Worm (Caenorhabditis elegans): ENCODE data around the gene afmd-1.

The afmd-1 gene

ce11 chrIV:7237668-7238214 lies 6.3 kb upstream of the afmd-1 start, which contains the start of gene elo-3:
elo-3 (plus strand) TSS chrIV:7237718.
- TF ChIP-seq nfyb-1 (GFP tag; IDR thresholded peaks at IDR 0.05) (0 out of 2 replicates have a peak, but pooled peaks have one; percentile 26), unc-62 (GFP tag; optimal IDR thresholded peaks at IDR 0.05) (no peak), let-607 (tag; optimal IDR thresholded peaks at IDR 0.05) (peak in 1 of 2 experiments; percentile 3), Y79H2A.3 (GFP tag; conservative IDR thresholded peaks at IDR 0.05) (no peak), dpff-1 (tag; optimal IDR thresholded peaks at IDR 0.05) (no peak), ztf-22 (GFP tag; optimal IDR thresholded peaks at IDR 0.05) (no peak), hlh-26 (GFP tag; conservative IDR thresholded peaks at IDR 0.05) (no peak), nhr-80 (tag; optimal IDR thresholded peaks at IDR 0.05) (peak; percentile 83), F55B11.4 (tag; optimal IDR thresholded peaks at IDR 0.05; ENCODE audit: borderline replicate concordance, insufficient read depth) (no peak)

ce11 chrIV:7240564-7240963 lies 3.5 kb upstream of the afmd-1 start:
- no peak for TF ChIP-seq nfya-2 (GFP tag; IDR thresholded peaks at IDR 0.05)
- peak; percentile 18; the same call in 1 of the 2 replicates for TF ChIP-seq madf-6 (GFP tag; IDR thresholded peaks at IDR 0.05)
- TF ChIP-seq hsf-1 (GFP tag; IDR thresholded peaks at IDR 0.05) = peak; percentile 58; the same call in 1 of the 2 replicates
- TF ChIP-seq Y53F4B.3 (GFP tag; IDR thresholded peaks at IDR 0.05) = no peak
- no peak for TF ChIP-seq hmg-1.2 (GFP tag; IDR thresholded peaks at IDR 0.05)
- peak; percentile 53 for TF ChIP-seq dpff-1 (tag; optimal IDR thresholded peaks at IDR 0.05)
- no peak for TF ChIP-seq egl-18 (GFP tag; IDR thresholded peaks at IDR 0.05)
- TF ChIP-seq bed-2 (GFP tag; IDR thresholded peaks at IDR 0.05) = no peak
- peak; percentile 59 for TF ChIP-seq F52B5.7 (tag; optimal IDR thresholded peaks at IDR 0.05)
- no peak for TF ChIP-seq snpc-4 (GFP tag; optimal IDR thresholded peaks at IDR 0.05)
- peak in 1 of 4 experiments; percentile 29 for TF ChIP-seq snpc-4 (tag; optimal IDR thresholded peaks at IDR 0.05)
- TF ChIP-seq snpc-1.3 (tag; optimal IDR thresholded peaks at IDR 0.05; ENCODE audit: insufficient read depth) = no peak
- 0 out of 2 replicates have a peak, but pooled peaks have one; percentile 45 for TF ChIP-seq Y53G8AR.9 (GFP tag; conservative IDR thresholded peaks at IDR 0.05)
- TF ChIP-seq cebp-1 (GFP tag; IDR thresholded peaks at IDR 0.05) = no peak
- peak; percentile 27 for TF ChIP-seq cebp-1 (tag; optimal IDR thresholded peaks at IDR 0.05)

- no peak for TF ChIP-seq nhr-90 (tag; optimal IDR thresholded peaks at IDR 0.05)
- no peak for TF ChIP-seq tbx-9 (tag; optimal IDR thresholded peaks at IDR 0.05; ENCODE audit: borderline replicate concordance)
- no peak for TF ChIP-seq B0035.1 (tag; optimal IDR thresholded peaks at IDR 0.05)
- no peak for TF ChIP-seq F23B12.7 (tag; optimal IDR thresholded peaks at IDR 0.05; ENCODE audit: insufficient read depth)
- TF ChIP-seq D2030.7 (GFP tag; IDR thresholded peaks at IDR 0.05) = no peak
- no peak for TF ChIP-seq nfya-1 (tag; optimal IDR thresholded peaks at IDR 0.05; ENCODE audit: borderline replicate concordance, insufficient read depth)
Observed at ce11 chrIV:7242220-7242789, 1.7 kb upstream of the afmd-1 start, which contains the start of gene gstk-2. gstk-2 (minus strand) TSS chrIV:7242270.

- TF ChIP-seq ets-4 (GFP tag; optimal IDR thresholded peaks at IDR 0.05) (no peak), egrh-3 (GFP tag; IDR thresholded peaks at IDR 0.05) (peak; percentile 44; the same call in 1 of the 2 replicates), lir-1 (GFP tag; conservative IDR thresholded peaks at IDR 0.05) (no peak), T26A5.8 (tag; optimal IDR thresholded peaks at IDR 0.05) (no peak), egl-44 (GFP tag; IDR thresholded peaks at IDR 0.05) (no peak), nhr-27 (tag; optimal IDR thresholded peaks at IDR 0.05) (no peak), C06A6.2 (GFP tag; conservative IDR thresholded peaks at IDR 0.05) (no peak), somi-1 (GFP tag; optimal IDR thresholded peaks at IDR 0.05) (no peak), die-1 (tag; optimal IDR thresholded peaks at IDR 0.05) (no peak), bed-2 (GFP tag; IDR thresholded peaks at IDR 0.05) (no peak), rcor-1 (GFP tag; IDR thresholded peaks at IDR 0.05) (no peak), K12H6.12 (tag; optimal IDR thresholded peaks at IDR 0.05) (no peak), aptf-3 (GFP tag; IDR thresholded peaks at IDR 0.05) (no peak), zfh-2 (GFP tag; conservative IDR thresholded peaks at IDR 0.05) (peak; percentile 76), lin-54 (GFP tag; optimal IDR thresholded peaks at IDR 0.05) (no peak), unc-62 (GFP tag; optimal IDR thresholded peaks at IDR 0.05) (no peak)
Observed at ce11 chrIV:7245592-7245991, 1.6 kb downstream of the afmd-1 start.
